Worm (Caenorhabditis elegans) whole organism, L4 larva: ENCODE data around the gene R07B7.9.

Experiments
- F10B5.3 ChIP-seq: sonication (generic microtip); optimal IDR thresholded peaks from 2 replicates; lab custom pipeline; 2016; ENCODE audit warnings: mild to moderate bottlenecking, missing genetic modification characterization, missing compliant biosample characterization
- F44E2.7 ChIP-seq: fragments of 200-800 bp; sonication (Bioruptor generic); IDR thresholded peaks from 2 replicates; pipeline ENCODE4 v2.1.2; 2022; ENCODE audit warnings: missing genetic modification characterization, missing compliant biosample characterization
- T26A8.4 ChIP-seq: fragments of 200-800 bp; sonication (Bioruptor generic); IDR thresholded peaks from 2 replicates; pipeline ENCODE4 v1.3.6; 2022; ENCODE audit warnings: missing genetic modification characterization, missing compliant biosample characterization
- Y48G9A.11 ChIP-seq: fragments of 200-800 bp; sonication (Bioruptor generic); IDR thresholded peaks from 2 replicates; pipeline ENCODE4 v1.3.6; 2022; ENCODE audit warnings: missing genetic modification reagents, missing genetic modification characterization, missing compliant biosample characterization
- Y5F2A.4 ChIP-seq: fragments of 200-800 bp; sonication (Bioruptor generic); optimal IDR thresholded peaks from 2 replicates; lab custom pipeline; 2018; ENCODE audit warnings: mild to moderate bottlenecking, missing genetic modification characterization, missing compliant biosample characterization
- ZK337.2 ChIP-seq: fragments of 200-800 bp; sonication (Bioruptor generic); IDR thresholded peaks from 2 replicates; pipeline ENCODE4 v1.3.6; 2022; ENCODE audit warnings: missing genetic modification reagents, missing genetic modification characterization, missing compliant biosample characterization
- aha-1 ChIP-seq: fragments of 150-350 bp; peaks from one replicate; lab custom pipeline; 2014; ENCODE audit warnings: missing biosample characterization, missing genetic modification characterization
- arid-1 ChIP-seq: fragments of 200-800 bp; sonication (Bioruptor generic); conservative IDR thresholded peaks from 2 replicates; pipeline ENCODE4 v1.3.6; 2022; ENCODE audit warnings: missing genetic modification reagents, missing genetic modification characterization, missing compliant biosample characterization
- ceh-44 ChIP-seq: fragments of 200-800 bp; sonication (Bioruptor generic); IDR thresholded peaks from 2 replicates; pipeline ENCODE4 v1.3.6; 2022; ENCODE audit warnings: missing genetic modification reagents, missing genetic modification characterization, missing compliant biosample characterization
- ceh-62 ChIP-seq: sonication (generic microtip); optimal IDR thresholded peaks from 2 replicates; lab custom pipeline; 2017; ENCODE audit warnings: missing biosample characterization, missing genetic modification characterization
- ces-1 ChIP-seq: fragments of 150-350 bp; sonication (generic microtip); optimal IDR thresholded peaks from 4 replicates; lab custom pipeline; 2014; ENCODE audit warnings: missing biosample characterization, missing genetic modification reagents, missing genetic modification characterization
- cey-2 ChIP-seq: sonication (generic microtip); optimal IDR thresholded peaks from 3 replicates; lab custom pipeline; 2017; ENCODE audit warnings: missing genetic modification characterization, mild to moderate bottlenecking, missing compliant biosample characterization, antibody characterized with exemption, borderline replicate concordance; ENCODE audit not compliant: insufficient read depth
- daf-16 ChIP-seq, 3 experiments: sonication (generic microtip); optimal IDR thresholded peaks; 2 replicates each; lab custom pipeline; 2016 to 2017; ENCODE audit warnings: missing genetic modification characterization in 3 of 3, missing genetic modification reagents in 3 of 3, mild to moderate bottlenecking in 2 of 3, missing compliant biosample characterization in 2 of 3, missing biosample characterization in 1 of 3, moderate library complexity in 1 of 3
- dmd-6 ChIP-seq: fragments of 200-800 bp; sonication (Bioruptor generic); IDR thresholded peaks from 2 replicates; pipeline ENCODE4 v1.3.6; 2022; ENCODE audit warnings: missing genetic modification reagents, missing genetic modification characterization, missing compliant biosample characterization
- dmd-8 ChIP-seq: fragments of 200-800 bp; sonication (Bioruptor generic); IDR thresholded peaks from 2 replicates; pipeline ENCODE4 v1.3.6; 2022; ENCODE audit warnings: missing genetic modification characterization, missing compliant biosample characterization
- duxl-1 ChIP-seq: sonication (generic microtip); optimal IDR thresholded peaks from 2 replicates; lab custom pipeline; 2016; ENCODE audit warnings: mild to moderate bottlenecking, missing genetic modification characterization, moderate library complexity, missing compliant biosample characterization; ENCODE audit not compliant: poor library complexity
- dve-1 ChIP-seq: sonication (generic microtip); optimal IDR thresholded peaks from 2 replicates; lab custom pipeline; 2017; ENCODE audit warnings: antibody characterized with exemption, mild to moderate bottlenecking, missing genetic modification characterization, missing compliant biosample characterization; ENCODE audit not compliant: insufficient read depth
- egl-27 ChIP-seq: sonication (generic microtip); optimal IDR thresholded peaks from 3 replicates; lab custom pipeline; 2017; ENCODE audit warnings: missing biosample characterization, missing genetic modification reagents, missing genetic modification characterization
- hlh-11 ChIP-seq: fragments of 200-800 bp; sonication (Bioruptor generic); optimal IDR thresholded peaks from 2 replicates; lab custom pipeline; 2018; ENCODE audit warnings: mild to moderate bottlenecking, missing genetic modification characterization, missing compliant biosample characterization
- hlh-30 ChIP-seq: sonication (generic microtip); optimal IDR thresholded peaks from 2 replicates; lab custom pipeline; 2017; ENCODE audit warnings: antibody characterized with exemption, mild to moderate bottlenecking, missing genetic modification characterization, missing compliant biosample characterization; ENCODE audit not compliant: insufficient read depth
- lin-1 ChIP-seq: fragments of 200-800 bp; sonication (Bioruptor generic); IDR thresholded peaks from 2 replicates; pipeline ENCODE4 v1.3.6; 2022; ENCODE audit warnings: missing genetic modification reagents, missing genetic modification characterization, missing compliant biosample characterization
- lin-15B ChIP-seq: fragments of 150-350 bp; sonication (generic microtip); optimal IDR thresholded peaks from 3 replicates; lab custom pipeline; 2014; ENCODE audit warnings: missing biosample characterization, missing genetic modification characterization
- lin-38 ChIP-seq: fragments of 200-800 bp; sonication (Bioruptor generic); IDR thresholded peaks from 2 replicates; pipeline ENCODE4 v1.3.6; 2022; ENCODE audit warnings: missing genetic modification reagents, missing genetic modification characterization, missing compliant biosample characterization
- lir-3 ChIP-seq: sonication (generic microtip); optimal IDR thresholded peaks from 2 replicates; lab custom pipeline; 2016; ENCODE audit warnings: mild to moderate bottlenecking, missing genetic modification characterization, missing compliant biosample characterization
- madf-5 ChIP-seq, 2 experiments: fragments of 200-800 bp; sonication (Bioruptor generic); IDR thresholded peaks; 2 replicates each; pipeline ENCODE4 v1.3.6; 2022; ENCODE audit warnings: missing compliant biosample characterization in 2 of 2, missing genetic modification characterization in 2 of 2
- mdl-1 ChIP-seq, 2 experiments: fragments of 150-350 bp in 1 of 2; sonication (generic microtip) in 1 of 2; optimal IDR thresholded peaks; 2 replicates each; lab custom pipeline; 2014 to 2017; ENCODE audit warnings: missing biosample characterization in 2 of 2, missing genetic modification characterization in 2 of 2
- mdt-29 ChIP-seq: fragments of 200-800 bp; sonication (Bioruptor generic); IDR thresholded peaks from 2 replicates; pipeline ENCODE4 v1.3.6; 2022; ENCODE audit warnings: missing genetic modification reagents, missing genetic modification characterization, missing compliant biosample characterization
- mep-1 ChIP-seq: fragments of 150-350 bp; sonication (generic microtip); optimal IDR thresholded peaks from 3 replicates; lab custom pipeline; 2014; ENCODE audit warnings: missing biosample characterization, missing genetic modification characterization
- mxl-2 ChIP-seq: fragments of 200-800 bp; sonication (Bioruptor generic); conservative IDR thresholded peaks from 2 replicates; pipeline ENCODE4 v1.3.6; 2022; ENCODE audit warnings: missing genetic modification reagents, missing genetic modification characterization, missing compliant biosample characterization
- nhr-102 ChIP-seq: sonication (generic microtip); optimal IDR thresholded peaks from 2 replicates; lab custom pipeline; 2016; ENCODE audit warnings: mild to moderate bottlenecking, missing genetic modification characterization, moderate library complexity, missing compliant biosample characterization
- nhr-111 ChIP-seq: fragments of 200-800 bp; sonication (Bioruptor generic); optimal IDR thresholded peaks from 2 replicates; lab custom pipeline; 2018; ENCODE audit warnings: mild to moderate bottlenecking, missing genetic modification characterization, missing compliant biosample characterization
- nhr-25 ChIP-seq: sonication (generic microtip); optimal IDR thresholded peaks from 2 replicates; lab custom pipeline; 2017; ENCODE audit warnings: missing genetic modification characterization, mild to moderate bottlenecking, missing compliant biosample characterization, antibody characterized with exemption, moderate library complexity, borderline replicate concordance; ENCODE audit not compliant: insufficient read depth
- nhr-28 ChIP-seq: fragments of 150-350 bp; optimal IDR thresholded peaks from 2 replicates; lab custom pipeline; 2014; ENCODE audit warnings: missing biosample characterization, missing genetic modification characterization
- nhr-42 ChIP-seq: fragments of 200-800 bp; sonication (Bioruptor generic); IDR thresholded peaks from 2 replicates; pipeline ENCODE4 v1.3.6; 2022; ENCODE audit warnings: missing genetic modification characterization, missing compliant biosample characterization
- nhr-77 ChIP-seq: fragments of 150-350 bp; optimal IDR thresholded peaks from 2 replicates; lab custom pipeline; 2014; ENCODE audit warnings: missing biosample characterization, missing genetic modification characterization
- pqm-1 ChIP-seq: sonication (generic microtip); optimal IDR thresholded peaks from 2 replicates; lab custom pipeline; 2017; ENCODE audit warnings: missing biosample characterization, missing genetic modification characterization
- rbr-2 ChIP-seq: sonication (generic microtip); optimal IDR thresholded peaks from 2 replicates; lab custom pipeline; 2016; ENCODE audit warnings: missing genotype, missing genetic modification characterization, missing compliant biosample characterization
- skn-1 ChIP-seq: fragments of 150-350 bp; optimal IDR thresholded peaks from 2 replicates; lab custom pipeline; 2014; ENCODE audit warnings: missing biosample characterization, missing genetic modification characterization
- snpc-1.2 ChIP-seq: fragments of 200-800 bp; sonication (Bioruptor generic); IDR thresholded peaks from 2 replicates; pipeline ENCODE4 v1.3.6; 2022; ENCODE audit warnings: missing genetic modification reagents, missing genetic modification characterization, missing compliant biosample characterization
- snpc-4 ChIP-seq: fragments of 150-350 bp; optimal IDR thresholded peaks from 2 replicates; lab custom pipeline; 2014; ENCODE audit warnings: missing biosample characterization, missing genetic modification characterization
- spr-3 ChIP-seq: fragments of 200-800 bp; sonication (Bioruptor generic); optimal IDR thresholded peaks from 2 replicates; lab custom pipeline; 2018; ENCODE audit warnings: mild to moderate bottlenecking, missing genetic modification characterization, missing compliant biosample characterization
- unc-62 ChIP-seq, 3 experiments: fragments of 150-350 bp in 1 of 3; sonication (generic microtip); optimal IDR thresholded peaks in 2 of 3; peaks in 1 of 3; 1 replicate in 1 of 3; 2 replicates in 2 of 3; lab custom pipeline; 2014 to 2017; ENCODE audit warnings: missing biosample characterization in 3 of 3, missing genetic modification characterization in 3 of 3, missing genetic modification reagents in 3 of 3, missing genotype in 1 of 3
- zag-1 ChIP-seq: fragments of 150-350 bp; optimal IDR thresholded peaks from 2 replicates; lab custom pipeline; 2014; ENCODE audit warnings: missing biosample characterization, missing genetic modification characterization
- zfp-2 ChIP-seq: sonication (generic microtip); optimal IDR thresholded peaks from 2 replicates; lab custom pipeline; 2016; ENCODE audit warnings: mild to moderate bottlenecking, missing genetic modification characterization, missing compliant biosample characterization

Gene R07B7.9

ce11 chrV:12082932-12083331 lies 2.8 kb upstream of the R07B7.9 start, which contains the start of gene R07B7.10:
Gene R07B7.10, plus strand, starts transcription at chrV:12083216.
- no peak for TF ChIP-seq ceh-62 (tag; lab: Kevin White, UChicago)
- TF ChIP-seq mxl-2 (GFP tag; lab: Robert Waterston, UW), result no peak
- no peak for TF ChIP-seq arid-1 (GFP tag; lab: Robert Waterston, UW)
- TF ChIP-seq T26A8.4 (GFP tag; lab: Robert Waterston, UW), result no peak
- no peak for TF ChIP-seq dmd-8 (GFP tag; lab: Robert Waterston, UW)
- TF ChIP-seq rbr-2 (tag; lab: Kevin White, UChicago), result no peak
- TF ChIP-seq nhr-28 (tag; lab: Kevin White, UChicago), result peak; percentile 18
- no peak for TF ChIP-seq spr-3 (GFP tag; lab: Kevin White, UChicago)
- TF ChIP-seq Y5F2A.4 (GFP tag; lab: Kevin White, UChicago), result no peak
- TF ChIP-seq lir-3 (tag; lab: Kevin White, UChicago), result no peak
- TF ChIP-seq mdl-1 (tag; optimal IDR thresholded peaks at IDR 0.05; lab: Kevin White, UChicago), result no peak
- TF ChIP-seq dve-1, result peak; percentile 14
- no peak for TF ChIP-seq mdt-29 (GFP tag; lab: Robert Waterston, UW)
- no peak for TF ChIP-seq pqm-1 (tag; lab: Kevin White, UChicago)
- no peak for TF ChIP-seq lin-15B
- no peak for TF ChIP-seq snpc-1.2
- no peak for TF ChIP-seq ZK337.2 (GFP tag; lab: Robert Waterston, UW)

ce11 chrV:12075983-12076382 lies 4.2 kb downstream of the R07B7.9 start:
- TF ChIP-seq dve-1, result peak; percentile 26
- no peak for TF ChIP-seq unc-62 (GFP tag; optimal IDR thresholded peaks at IDR 0.05 in 1 of 2; lab: Kevin White, UChicago)
- TF ChIP-seq unc-62 (tag; optimal IDR thresholded peaks at IDR 0.05; lab: Kevin White, UChicago), result no peak
- TF ChIP-seq F10B5.3 (tag; lab: Kevin White, UChicago), result no peak
- no peak for TF ChIP-seq Y48G9A.11 (GFP tag; lab: Robert Waterston, UW)
- TF ChIP-seq nhr-111 (GFP tag; lab: Kevin White, UChicago), result no peak
- TF ChIP-seq zfp-2 (tag; lab: Kevin White, UChicago), result no peak
- TF ChIP-seq hlh-30 (tag; lab: Kevin White, UChicago), result no peak
- TF ChIP-seq nhr-77 (tag; lab: Kevin White, UChicago), result peak; percentile 41
- no peak for TF ChIP-seq daf-16 (GFP tag; optimal IDR thresholded peaks at IDR 0.05; lab: Kevin White, UChicago)
- TF ChIP-seq daf-16 (tag; optimal IDR thresholded peaks at IDR 0.05; lab: Kevin White, UChicago), result peak; percentile 73
- no peak for TF ChIP-seq skn-1 (tag; lab: Kevin White, UChicago)
- TF ChIP-seq nhr-42 (GFP tag; lab: Robert Waterston, UW), result no peak
- no peak for TF ChIP-seq lin-38 (GFP tag; lab: Robert Waterston, UW)
- peak; percentile 67 for TF ChIP-seq nhr-28 (tag; lab: Kevin White, UChicago)
- no peak for TF ChIP-seq ceh-62 (tag; lab: Kevin White, UChicago)
- TF ChIP-seq pqm-1 (tag; lab: Kevin White, UChicago), result peak; percentile 60
- TF ChIP-seq dmd-6 (GFP tag; lab: Robert Waterston, UW), result peak; percentile 51
- no peak for TF ChIP-seq egl-27 (tag; lab: Kevin White, UChicago)

ce11 chrV:12074886-12075285 lies 5.3 kb downstream of the R07B7.9 start, which contains the start of gene R07B7.6:
Gene R07B7.6, minus strand, starts transcription at chrV:12074986.
- TF ChIP-seq ces-1 (GFP tag; lab: Kevin White, UChicago) (no peak), mep-1 (tag; lab: Kevin White, UChicago) (no peak), T26A8.4 (GFP tag; lab: Robert Waterston, UW) (no peak), nhr-102 (tag; lab: Kevin White, UChicago) (no peak), hlh-11 (tag; lab: Kevin White, UChicago) (no peak), aha-1 (tag; lab: Kevin White, UChicago) (no peak), zag-1 (tag; lab: Kevin White, UChicago) (no peak), duxl-1 (tag; lab: Kevin White, UChicago) (no peak), lin-1 (GFP tag; lab: Robert Waterston, UW) (no peak), nhr-28 (tag; lab: Kevin White, UChicago) (no peak), ceh-44 (GFP tag; lab: Robert Waterston, UW) (no peak), nhr-25 (tag; lab: Kevin White, UChicago) (no peak), F44E2.7 (GFP tag; lab: Robert Waterston, UW) (no peak), cey-2 (no peak), snpc-4 (tag; lab: Kevin White, UChicago) (no peak), daf-16 (GFP tag; optimal IDR thresholded peaks at IDR 0.05; lab: Kevin White, UChicago) (no peak), daf-16 (tag; optimal IDR thresholded peaks at IDR 0.05; lab: Kevin White, UChicago) (no peak), ZK337.2 (GFP tag; lab: Robert Waterston, UW) (no peak), madf-5 (GFP tag; IDR thresholded peaks at IDR 0.05; lab: Robert Waterston, UW) (no peak), F10B5.3 (tag; lab: Kevin White, UChicago) (no peak)
